Fruit fly (Drosophila melanogaster) whole organism, wandering third instar larva: ENCODE data around the gene CG33941.

Source experiments
- Abd-B ChIP-seq: fragments of >200 bp; optimal IDR thresholded peaks from 2 replicates; lab custom pipeline; 2017; ENCODE audit warnings: missing biosample characterization, missing genetic modification characterization
- Myc ChIP-seq: fragments of >200 bp; optimal IDR thresholded peaks from 2 replicates; lab custom pipeline; 2017
- OdsH ChIP-seq: fragments of 200-800 bp; sonication (Bioruptor generic); optimal IDR thresholded peaks from 2 replicates; lab custom pipeline; 2016; ENCODE audit warnings: missing biosample characterization, mild to moderate bottlenecking, missing genetic modification characterization

- TF ChIP-seq Myc (lab: Kevin White, UChicago) (no peak), Abd-B (GFP tag; lab: Kevin White, UChicago) (no peak), OdsH (no peak)
Observed at dm6 chr4:458608-459007, 8.7 kb upstream of the CG33941 start.
